Fruit fly (Drosophila melanogaster): ENCODE data around the gene CG4686.

Gene CG4686

dm6 chr3R:19890340-19890998 is 26.2 kb downstream of the CG4686 start, which contains the start of gene CG4733:
Gene CG4733, plus strand, starts transcription at chr3R:19890689.
- TF ChIP-seq HLH106 (tag; optimal IDR thresholded peaks at IDR 0.05) (no peak), dl (GFP tag; optimal IDR thresholded peaks at IDR 0.05; ENCODE audit: insufficient read depth in 1 of 2, partially characterized antibody in 2 of 2) (peak in 1 of 2 experiments; percentile 50), CG9705 (GFP tag; optimal IDR thresholded peaks at IDR 0.05) (no peak), woc (GFP tag; optimal IDR thresholded peaks at IDR 0.05) (peak; percentile 32), fru (GFP tag; optimal IDR thresholded peaks at IDR 0.05) (peak; percentile 56), Myc (optimal IDR thresholded peaks at IDR 0.05) (peak; percentile 98), Dif (GFP tag; optimal IDR thresholded peaks at IDR 0.05; ENCODE audit: partially characterized antibody) (peak; percentile 32)

dm6 chr3R:19891363-19891762 is 27.1 kb downstream of the CG4686 start:
- TF ChIP-seq CrebA (GFP tag; optimal IDR thresholded peaks at IDR 0.05; ENCODE audit: borderline replicate concordance) (no peak), Abd-B (GFP tag; optimal IDR thresholded peaks at IDR 0.05) (no peak), Myc (optimal IDR thresholded peaks at IDR 0.05) (no peak), h (GFP tag; optimal IDR thresholded peaks at IDR 0.05) (no peak), dl (GFP tag; optimal IDR thresholded peaks at IDR 0.05; ENCODE audit: insufficient read depth in 1 of 2, partially characterized antibody in 2 of 2) (no peak), sv (GFP tag; optimal IDR thresholded peaks at IDR 0.05) (no peak), Vsx2 (GFP tag; optimal IDR thresholded peaks at IDR 0.05; ENCODE audit: partially characterized antibody) (no peak), Hr78 (GFP tag; optimal IDR thresholded peaks at IDR 0.05) (no peak), CG9705 (GFP tag; optimal IDR thresholded peaks at IDR 0.05) (no peak), Jra (GFP tag; optimal IDR thresholded peaks at IDR 0.05) (no peak), OdsH (GFP tag; optimal IDR thresholded peaks at IDR 0.05) (no peak), HLH106 (tag; optimal IDR thresholded peaks at IDR 0.05) (no peak), ey (GFP tag; optimal IDR thresholded peaks at IDR 0.05) (no peak), foxo (GFP tag; optimal IDR thresholded peaks at IDR 0.05) (no peak), Hr83 (GFP tag; optimal IDR thresholded peaks at IDR 0.05; ENCODE audit: poor library complexity, severe bottlenecking) (no peak), Mio (GFP tag; optimal IDR thresholded peaks at IDR 0.05) (no peak), brk (GFP tag; optimal IDR thresholded peaks at IDR 0.05) (no peak), Dif (GFP tag; optimal IDR thresholded peaks at IDR 0.05; ENCODE audit: partially characterized antibody) (no peak), jim (GFP tag; optimal IDR thresholded peaks at IDR 0.05) (no peak)

dm6 chr3R:19892046-19892445 is 27.8 kb downstream of the CG4686 start:
- TF ChIP-seq sv (GFP tag; optimal IDR thresholded peaks at IDR 0.05) (peak; percentile 44), h (GFP tag; optimal IDR thresholded peaks at IDR 0.05) (peak; percentile 18), sage (GFP tag; optimal IDR thresholded peaks at IDR 0.05) (no peak), fru (GFP tag; optimal IDR thresholded peaks at IDR 0.05) (peak; percentile 5)

- TF ChIP-seq dl (GFP tag; optimal IDR thresholded peaks at IDR 0.05; ENCODE audit: insufficient read depth in 1 of 2, partially characterized antibody in 2 of 2): no peak
- TF ChIP-seq ey (GFP tag; optimal IDR thresholded peaks at IDR 0.05): no peak
- TF ChIP-seq CG32264 (GFP tag; optimal IDR thresholded peaks at IDR 0.05): no peak
- TF ChIP-seq Hr78 (GFP tag; optimal IDR thresholded peaks at IDR 0.05): no peak
- no peak for TF ChIP-seq Hr83 (GFP tag; optimal IDR thresholded peaks at IDR 0.05; ENCODE audit: poor library complexity, severe bottlenecking)
- TF ChIP-seq OdsH (GFP tag; optimal IDR thresholded peaks at IDR 0.05): no peak
- TF ChIP-seq Hnf4 (GFP tag; optimal IDR thresholded peaks at IDR 0.05): no peak
- no peak for TF ChIP-seq Sp1 (GFP tag; optimal IDR thresholded peaks at IDR 0.05)
- TF ChIP-seq usp (GFP tag; optimal IDR thresholded peaks at IDR 0.05): no peak
- no peak for TF ChIP-seq br (GFP tag; optimal IDR thresholded peaks at IDR 0.05)
- TF ChIP-seq fru (GFP tag; optimal IDR thresholded peaks at IDR 0.05): no peak
- no peak for TF ChIP-seq lola (GFP tag; optimal IDR thresholded peaks at IDR 0.05)
- TF ChIP-seq dmrt93B (GFP tag; optimal IDR thresholded peaks at IDR 0.05): no peak
- TF ChIP-seq rgr (GFP tag; optimal IDR thresholded peaks at IDR 0.05): no peak
- no peak for TF ChIP-seq CG9705 (GFP tag; optimal IDR thresholded peaks at IDR 0.05)
- no peak for TF ChIP-seq Rel (GFP tag; optimal IDR thresholded peaks at IDR 0.05)
- TF ChIP-seq Rel (tag; optimal IDR thresholded peaks at IDR 0.05): no peak
- TF ChIP-seq brk (GFP tag; optimal IDR thresholded peaks at IDR 0.05): no peak
- TF ChIP-seq Jra (GFP tag; optimal IDR thresholded peaks at IDR 0.05): no peak
Measured at dm6 chr3R:19895305-19895704, 31.0 kb downstream of the CG4686 start.

Data from whole organism, wandering third instar larva.